Fruit fly (Drosophila melanogaster): Measurements from ENCODE around the gene Spn77Bb.

The Spn77Bb gene

DNA sequence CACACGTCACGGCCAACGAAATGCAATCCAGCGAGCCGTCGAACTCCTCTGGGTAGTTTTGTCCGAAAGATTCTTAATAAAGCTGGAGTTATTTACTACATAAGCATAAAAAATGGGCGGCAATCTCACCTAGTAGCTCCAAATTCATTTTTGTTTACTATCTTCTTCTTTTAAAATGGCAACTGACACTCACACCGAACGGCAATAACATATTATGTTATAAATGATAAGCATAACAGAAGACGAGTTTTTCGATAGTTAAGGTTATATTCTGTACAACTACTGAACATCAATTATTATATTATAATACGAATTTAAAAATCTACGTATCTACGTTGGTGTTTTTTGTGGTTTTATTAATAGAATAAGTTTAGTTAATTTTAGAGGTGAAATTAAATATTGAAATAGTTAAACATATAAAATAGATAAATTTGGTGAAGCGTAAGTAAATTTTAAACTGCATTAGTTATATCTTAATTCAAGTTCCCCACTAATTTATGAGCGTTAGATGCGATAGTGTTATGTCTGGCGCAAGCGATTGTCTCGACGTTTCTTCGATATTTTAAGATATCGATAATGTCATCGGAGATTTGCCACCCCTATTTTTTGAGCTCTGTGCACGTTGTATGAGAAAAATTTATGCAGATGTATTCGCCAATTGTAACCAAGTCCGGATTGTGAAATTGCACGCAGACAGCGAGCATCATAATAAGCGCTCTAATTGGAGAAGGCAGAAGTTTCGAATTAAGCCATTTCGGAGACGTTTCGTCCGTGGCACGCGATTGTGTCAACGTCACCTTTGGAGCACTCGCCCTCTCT lies 27.2 kb downstream of the Spn77Bb start, which contains the start of the genes Rbbp5 and eRF1:
Gene Rbbp5, minus strand, starts transcription at position 181 of the 819 bp plus-strand sequence.
Gene eRF1, plus strand, starts transcription at position 594 of the 819 bp plus-strand sequence.
- no peak for TF ChIP-seq CG6765 (GFP tag; optimal IDR thresholded peaks at IDR 0.05)
- TF ChIP-seq CG7928 (GFP tag; optimal IDR thresholded peaks at IDR 0.05), result peak; percentile 19
- TF ChIP-seq Hr78 (GFP tag; optimal IDR thresholded peaks at IDR 0.05), result no peak
- peak; percentile 74 for TF ChIP-seq CG30020 (tag; optimal IDR thresholded peaks at IDR 0.05)
- peak; percentile 85 for TF ChIP-seq CG2712 (tag; optimal IDR thresholded peaks at IDR 0.05)
- TF ChIP-seq D19A (tag; optimal IDR thresholded peaks at IDR 0.05), result no peak
- TF ChIP-seq CG9797 (GFP tag; optimal IDR thresholded peaks at IDR 0.05), result peak; percentile 14
- no peak for TF ChIP-seq dati (GFP tag; IDR thresholded peaks at IDR 0.05)
- TF ChIP-seq fd3F (GFP tag; optimal IDR thresholded peaks at IDR 0.05), result peak; percentile 57
- peak; percentile 7 for TF ChIP-seq her (GFP tag; optimal IDR thresholded peaks at IDR 0.05)
- no peak for TF ChIP-seq CG18599 (GFP tag; optimal IDR thresholded peaks at IDR 0.05)
- TF ChIP-seq wdn (GFP tag; IDR thresholded peaks at IDR 0.05), result peak; percentile 66
- peak; percentile 86 for TF ChIP-seq CG17361 (GFP tag; IDR thresholded peaks at IDR 0.05)
- no peak for TF ChIP-seq grn (GFP tag; optimal IDR thresholded peaks at IDR 0.05)
- peak; percentile 63 for TF ChIP-seq CG10979 (tag; optimal IDR thresholded peaks at IDR 0.05)
- peak; percentile 48 for TF ChIP-seq CG17186 (GFP tag; optimal IDR thresholded peaks at IDR 0.05)
- no peak for TF ChIP-seq CG6654 (GFP tag; optimal IDR thresholded peaks at IDR 0.05)
- TF ChIP-seq z (GFP tag; IDR thresholded peaks at IDR 0.05), result no peak
- TF ChIP-seq schlank (tag; optimal IDR thresholded peaks at IDR 0.05), result no peak
- TF ChIP-seq CG12942 (GFP tag; optimal IDR thresholded peaks at IDR 0.05), result peak; percentile 77
- peak; percentile 85 for TF ChIP-seq CG34224 (GFP tag; IDR thresholded peaks at IDR 0.05; ENCODE audit: partially characterized antibody)
- peak; percentile 91 for TF ChIP-seq CG12659 (GFP tag; optimal IDR thresholded peaks at IDR 0.05)
- TF ChIP-seq otp (GFP tag; IDR thresholded peaks at IDR 0.05), result peak; percentile 66; the same call in 2 of the 3 replicates
- peak; percentile 86 for TF ChIP-seq Max (GFP tag; optimal IDR thresholded peaks at IDR 0.05)
- peak; percentile 41; the same call in 1 of the 2 replicates for TF ChIP-seq seq (GFP tag; IDR thresholded peaks at IDR 0.05)
- no peak for TF ChIP-seq lov (optimal IDR thresholded peaks at IDR 0.05)
- TF ChIP-seq lov (GFP tag; IDR thresholded peaks at IDR 0.05), result peak; percentile 64; the same call in 2 of the 3 replicates
- peak; percentile 85 for TF ChIP-seq nmo (GFP tag; optimal IDR thresholded peaks at IDR 0.05)
- no peak for TF ChIP-seq CG10462 (GFP tag; optimal IDR thresholded peaks at IDR 0.05)
- no peak for TF ChIP-seq CG4360 (GFP tag; IDR thresholded peaks at IDR 0.05)
- TF ChIP-seq Sry-δ (GFP tag; optimal IDR thresholded peaks at IDR 0.05), result peak; percentile 94
- peak; percentile 77 for TF ChIP-seq CG4424 (GFP tag; optimal IDR thresholded peaks at IDR 0.05)
- TF ChIP-seq Fer1 (GFP tag; optimal IDR thresholded peaks at IDR 0.05), result peak; percentile 22
- peak; percentile 33 for TF ChIP-seq cwo (GFP tag; optimal IDR thresholded peaks at IDR 0.05)
- no peak for TF ChIP-seq CG2199 (GFP tag; IDR thresholded peaks at IDR 0.05)
- no peak for TF ChIP-seq h (optimal IDR thresholded peaks at IDR 0.05)
- no peak for TF ChIP-seq ac (GFP tag; optimal IDR thresholded peaks at IDR 0.05)
- TF ChIP-seq CG4707 (GFP tag; optimal IDR thresholded peaks at IDR 0.05), result no peak
- TF ChIP-seq trh (GFP tag; optimal IDR thresholded peaks at IDR 0.05), result peak; percentile 36
- peak; percentile 51 for TF ChIP-seq kay (GFP tag; optimal IDR thresholded peaks at IDR 0.05)
- peak; percentile 30 for TF ChIP-seq CG11723 (GFP tag; optimal IDR thresholded peaks at IDR 0.05)
- TF ChIP-seq CG9215 (GFP tag; IDR thresholded peaks at IDR 0.05), result peak; percentile 79
- peak; percentile 71 for TF ChIP-seq CG18764 (GFP tag; optimal IDR thresholded peaks at IDR 0.05)
- peak; percentile 96 for TF ChIP-seq CG9932 (GFP tag; IDR thresholded peaks at IDR 0.05)
- peak; percentile 85 for TF ChIP-seq hb (GFP tag; IDR thresholded peaks at IDR 0.05; ENCODE audit: partially characterized antibody)
- no peak for TF ChIP-seq Neu2 (GFP tag; optimal IDR thresholded peaks at IDR 0.05; ENCODE audit: borderline replicate concordance)
- no peak for TF ChIP-seq repo (GFP tag; optimal IDR thresholded peaks at IDR 0.05)
- TF ChIP-seq pita (GFP tag; optimal IDR thresholded peaks at IDR 0.05), result no peak
- peak; percentile 40 for TF ChIP-seq CG18619 (GFP tag; optimal IDR thresholded peaks at IDR 0.05)
